Worm (Caenorhabditis elegans) whole organism, L4 larva: Measurements from ENCODE around the gene coq-8.

Experiments used
- lin-38 ChIP-seq: fragments of 200-800 bp; sonication (Bioruptor generic); IDR thresholded peaks from 2 replicates; pipeline ENCODE4 v1.3.6; 2022; ENCODE audit warnings: missing genetic modification reagents, missing genetic modification characterization, missing compliant biosample characterization
- nhr-77 ChIP-seq: fragments of 150-350 bp; optimal IDR thresholded peaks from 2 replicates; lab custom pipeline; 2014; ENCODE audit warnings: missing biosample characterization, missing genetic modification characterization

DNA sequence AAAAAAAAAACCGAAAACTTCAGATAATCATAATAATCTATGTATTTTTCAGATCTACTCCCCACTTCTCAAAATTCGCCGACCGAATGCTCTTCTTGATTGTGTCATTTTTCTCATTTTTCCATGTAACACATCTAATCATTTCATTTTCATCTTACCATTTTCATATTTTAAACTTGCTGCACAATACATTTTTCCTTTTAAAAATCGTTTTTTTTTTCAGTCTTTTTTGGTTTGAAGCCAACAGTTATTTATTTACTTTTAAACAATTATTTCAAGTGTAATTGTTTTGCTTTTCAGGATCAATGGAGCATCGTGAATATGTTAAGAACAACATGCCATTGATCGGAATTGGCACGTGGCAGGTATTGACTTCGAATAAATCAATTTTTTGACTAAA lies 4.2 kb upstream of the coq-8 start, which contains the start of gene C35D10.6:
- TF ChIP-seq lin-38 (GFP tag; lab: Robert Waterston, UW) (no peak), nhr-77 (tag; lab: Kevin White, UChicago) (no peak)
